Worm (Caenorhabditis elegans): ENCODE data around the gene mnk-1.

mnk-1 gene

ce11 chrII:10554972-10555371 is at the start of gene mnk-1:
Gene mnk-1, minus strand, starts transcription at chrII:10555044.
- TF ChIP-seq dao-5 (tag; optimal IDR thresholded peaks at IDR 0.05) (no peak), him-1 (tag; optimal IDR thresholded peaks at IDR 0.05) (no peak), W03F9.2 (tag; optimal IDR thresholded peaks at IDR 0.05) (no peak)

- TF ChIP-seq dao-5 (tag; optimal IDR thresholded peaks at IDR 0.05) (no peak), him-1 (tag; optimal IDR thresholded peaks at IDR 0.05) (no peak), W03F9.2 (tag; optimal IDR thresholded peaks at IDR 0.05) (no peak)
Measured at ce11 chrII:10603560-10603959, 48.7 kb upstream of the mnk-1 start.

- TF ChIP-seq dao-5 (tag; optimal IDR thresholded peaks at IDR 0.05) = no peak
- no peak for TF ChIP-seq W03F9.2 (tag; optimal IDR thresholded peaks at IDR 0.05)
- no peak for TF ChIP-seq him-1 (tag; optimal IDR thresholded peaks at IDR 0.05)
Measured at ce11 chrII:10602184-10602583, 47.3 kb upstream of the mnk-1 start, which contains the start of gene srv-2. Gene srv-2, minus strand, starts transcription at chrII:10602284.

ce11 chrII:10598970-10599369 is 44.1 kb upstream of the mnk-1 start, which contains the start of gene C14A4.9:
Gene C14A4.9, plus strand, starts transcription at chrII:10599337.
- no peak for TF ChIP-seq him-1 (tag; optimal IDR thresholded peaks at IDR 0.05)
- no peak for TF ChIP-seq dao-5 (tag; optimal IDR thresholded peaks at IDR 0.05)
- no peak for TF ChIP-seq W03F9.2 (tag; optimal IDR thresholded peaks at IDR 0.05)

ce11 chrII:10598039-10598438 is 43.2 kb upstream of the mnk-1 start, which contains the start of gene C14A4.8:
Gene C14A4.8, minus strand, starts transcription at chrII:10598139.
- no peak for TF ChIP-seq dao-5 (tag; optimal IDR thresholded peaks at IDR 0.05)
- no peak for TF ChIP-seq W03F9.2 (tag; optimal IDR thresholded peaks at IDR 0.05)
- TF ChIP-seq him-1 (tag; optimal IDR thresholded peaks at IDR 0.05) = no peak

ce11 chrII:10596462-10596861 is 41.6 kb upstream of the mnk-1 start, which contains the start of gene C14A4.7:
Gene C14A4.7, minus strand, starts transcription at chrII:10596562.
- TF ChIP-seq dao-5 (tag; optimal IDR thresholded peaks at IDR 0.05) (no peak), W03F9.2 (tag; optimal IDR thresholded peaks at IDR 0.05) (no peak), him-1 (tag; optimal IDR thresholded peaks at IDR 0.05) (no peak)

- no peak for TF ChIP-seq W03F9.2 (tag; optimal IDR thresholded peaks at IDR 0.05)
- no peak for TF ChIP-seq him-1 (tag; optimal IDR thresholded peaks at IDR 0.05)
- TF ChIP-seq dao-5 (tag; optimal IDR thresholded peaks at IDR 0.05) = no peak
Measured at ce11 chrII:10594758-10595157, 39.9 kb upstream of the mnk-1 start, which contains the start of gene C14A4.6. Gene C14A4.6, minus strand, starts transcription at chrII:10594776.

ce11 chrII:10594312-10594711 is 39.5 kb upstream of the mnk-1 start:
- TF ChIP-seq W03F9.2 (tag; optimal IDR thresholded peaks at IDR 0.05) (no peak), dao-5 (tag; optimal IDR thresholded peaks at IDR 0.05) (no peak), him-1 (tag; optimal IDR thresholded peaks at IDR 0.05) (no peak)

ce11 chrII:10592452-10592851 is 37.6 kb upstream of the mnk-1 start, which contains the start of gene crn-5:
Gene crn-5, plus strand, starts transcription at chrII:10592752.
- TF ChIP-seq dao-5 (tag; optimal IDR thresholded peaks at IDR 0.05) = no peak
- TF ChIP-seq W03F9.2 (tag; optimal IDR thresholded peaks at IDR 0.05) = no peak

- TF ChIP-seq dao-5 (tag; optimal IDR thresholded peaks at IDR 0.05) (no peak), W03F9.2 (tag; optimal IDR thresholded peaks at IDR 0.05) (no peak), him-1 (tag; optimal IDR thresholded peaks at IDR 0.05) (no peak)
Measured at ce11 chrII:10587742-10588141, 32.9 kb upstream of the mnk-1 start, which contains the start of gene crn-3. Gene crn-3, plus strand, starts transcription at chrII:10588042.

ce11 chrII:10584036-10584435 is 29.2 kb upstream of the mnk-1 start, which contains the start of gene algn-9:
Gene algn-9, plus strand, starts transcription at chrII:10584336.
- no peak for TF ChIP-seq W03F9.2 (tag; optimal IDR thresholded peaks at IDR 0.05)
- TF ChIP-seq him-1 (tag; optimal IDR thresholded peaks at IDR 0.05) = no peak
- TF ChIP-seq dao-5 (tag; optimal IDR thresholded peaks at IDR 0.05) = no peak

- TF ChIP-seq him-1 (tag; optimal IDR thresholded peaks at IDR 0.05) (no peak), dao-5 (tag; optimal IDR thresholded peaks at IDR 0.05) (no peak), W03F9.2 (tag; optimal IDR thresholded peaks at IDR 0.05) (no peak)
Measured at ce11 chrII:10582318-10582717, 27.5 kb upstream of the mnk-1 start, which contains the start of gene mrps-22. Gene mrps-22, plus strand, starts transcription at chrII:10582618.

- TF ChIP-seq dao-5 (tag; optimal IDR thresholded peaks at IDR 0.05) (no peak), him-1 (tag; optimal IDR thresholded peaks at IDR 0.05) (no peak), W03F9.2 (tag; optimal IDR thresholded peaks at IDR 0.05) (no peak)
Measured at ce11 chrII:10580833-10581232, 26.0 kb upstream of the mnk-1 start, which contains the start of gene dap-3. Gene dap-3, plus strand, starts transcription at chrII:10581133.

ce11 chrII:10579655-10580054 is 24.8 kb upstream of the mnk-1 start, which contains the start of gene dohh-1:
Gene dohh-1, plus strand, starts transcription at chrII:10579955.
- TF ChIP-seq W03F9.2 (tag; optimal IDR thresholded peaks at IDR 0.05) = no peak
- no peak for TF ChIP-seq him-1 (tag; optimal IDR thresholded peaks at IDR 0.05)
- TF ChIP-seq dao-5 (tag; optimal IDR thresholded peaks at IDR 0.05) = no peak

Measured in whole organism, L4/young adult.